Fruit fly (Drosophila melanogaster): ENCODE data around the gene CG33061.

DNA sequence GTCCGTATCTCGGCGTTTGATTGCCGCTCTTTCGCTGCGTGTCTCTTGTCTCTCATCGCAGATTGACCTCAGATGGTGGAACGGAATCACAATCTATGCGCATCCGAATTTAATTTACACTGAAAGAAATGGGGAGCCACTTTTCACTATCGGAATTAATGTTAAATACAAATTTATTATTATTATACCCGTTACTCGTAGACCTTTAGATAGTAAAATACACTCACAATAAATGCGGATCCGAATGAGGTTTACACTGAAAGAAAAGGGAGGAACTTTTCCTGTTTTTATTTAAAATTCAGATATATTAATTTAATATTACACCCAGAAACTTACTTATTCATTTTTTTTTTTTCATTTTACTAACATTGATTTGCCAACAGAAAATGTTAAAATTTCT lies 40.5 kb upstream of the CG33061 start:
- TF ChIP-seq CG7101 (tag; optimal IDR thresholded peaks at IDR 0.05), result no peak
- TF ChIP-seq toe (GFP tag; optimal IDR thresholded peaks at IDR 0.05), result no peak

Measured in whole organism, adult.